Worm (Caenorhabditis elegans): Measurements from ENCODE around the gene R10E12.2.

ce11 chrIII:9927378-9927777 lies 46.3 kb downstream of the R10E12.2 start, which contains the start of gene ttr-2:
- TF ChIP-seq ceh-100 (GFP tag; IDR thresholded peaks at IDR 0.05) (no peak), sptf-2 (GFP tag; optimal IDR thresholded peaks at IDR 0.05) (no peak), mcd-1 (GFP tag; IDR thresholded peaks at IDR 0.05) (no peak), ceh-79 (tag; optimal IDR thresholded peaks at IDR 0.05) (no peak), ets-4 (GFP tag; optimal IDR thresholded peaks at IDR 0.05) (no peak), hrde-1 (tag; optimal IDR thresholded peaks at IDR 0.05; ENCODE audit: borderline replicate concordance) (no peak), aptf-2 (GFP tag; conservative IDR thresholded peaks at IDR 0.05) (no peak), ceh-91 (GFP tag; IDR thresholded peaks at IDR 0.05) (no peak), somi-1 (GFP tag; optimal IDR thresholded peaks at IDR 0.05) (no peak)

All from whole organism, young adult.